Worm (Caenorhabditis elegans): Measurements from ENCODE around the gene T24E12.2.

DNA sequence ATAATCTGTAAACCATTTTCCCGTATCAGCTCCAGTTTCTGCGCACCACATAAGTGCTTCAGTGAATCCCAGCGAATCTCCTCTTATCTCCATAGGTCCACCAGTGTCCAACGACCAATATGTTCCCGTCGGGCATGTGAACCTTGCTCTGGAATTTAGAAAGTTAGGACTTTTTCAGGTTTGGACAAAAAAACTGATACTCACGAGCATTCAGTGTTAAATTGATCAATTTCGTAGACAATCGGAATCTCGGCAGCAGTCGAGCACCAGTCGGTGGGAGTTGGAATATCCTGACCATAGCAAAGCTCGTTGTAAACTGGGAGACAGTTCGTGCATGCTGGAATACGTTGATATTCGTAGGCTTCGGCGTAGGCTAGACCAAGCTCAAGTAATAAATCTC lies 46.9 kb downstream of the T24E12.2 start:
- TF ChIP-seq snpc-4 (GFP tag; optimal IDR thresholded peaks at IDR 0.05) (no peak), snpc-4 (tag; optimal IDR thresholded peaks at IDR 0.05) (no peak), pha-4 (tag; optimal IDR thresholded peaks at IDR 0.05) (no peak)

Data from whole organism, young adult.